Worm (Caenorhabditis elegans) whole organism, midembryonic: ENCODE measurements around the gene Y82E9BL.5.

Experiments used
- cog-1 ChIP-seq: sonication (generic microtip); optimal IDR thresholded peaks from 2 replicates; lab custom pipeline; 2016; ENCODE audit warnings: missing genetic modification characterization, missing compliant biosample characterization
- flt-1 ChIP-seq: fragments of 200-800 bp; sonication (Bioruptor generic); IDR thresholded peaks from 2 replicates; pipeline ENCODE4 v1.3.6; 2022; ENCODE audit warnings: missing genetic modification characterization, missing compliant biosample characterization
- med-1 ChIP-seq: sonication (generic microtip); optimal IDR thresholded peaks from 2 replicates; lab custom pipeline; 2017; ENCODE audit warnings: missing genetic modification characterization, mild to moderate bottlenecking, missing compliant biosample characterization, antibody characterized with exemption, missing genetic modification reagents; ENCODE audit not compliant: insufficient read depth
- ref-1 ChIP-seq: fragments of 200-800 bp; sonication (Bioruptor generic); conservative IDR thresholded peaks from 2 replicates; pipeline ENCODE4 v1.3.6; 2022; ENCODE audit warnings: missing genetic modification reagents, missing genetic modification characterization, missing compliant biosample characterization
- tab-1 ChIP-seq: fragments of 200-800 bp; sonication (Bioruptor generic); IDR thresholded peaks from 2 replicates; pipeline ENCODE4 v1.3.6; 2022; ENCODE audit warnings: missing genetic modification characterization, missing compliant biosample characterization
- ztf-23 ChIP-seq: fragments of 200-800 bp; sonication (Bioruptor generic); IDR thresholded peaks from 2 replicates; pipeline ENCODE4 v1.3.6; 2022; ENCODE audit warnings: missing genetic modification reagents, missing genetic modification characterization, missing compliant biosample characterization
- ztf-29 ChIP-seq: fragments of 200-800 bp; sonication (Bioruptor generic); IDR thresholded peaks from 2 replicates; pipeline ENCODE4 v1.3.6; 2022; ENCODE audit warnings: missing genetic modification reagents, missing genetic modification characterization, missing compliant biosample characterization

ce11 chrIII:1388274-1389058, 41.0 kb upstream of the Y82E9BL.5 start, which contains the start of gene pals-20:
- TF ChIP-seq flt-1 (GFP tag; lab: Robert Waterston, UW) = no peak
- TF ChIP-seq ref-1 = no peak
- TF ChIP-seq tab-1 (GFP tag; lab: Robert Waterston, UW) = no peak
- TF ChIP-seq ztf-29 (GFP tag; lab: Robert Waterston, UW) = no peak
- TF ChIP-seq cog-1 = no peak
- no peak for TF ChIP-seq ztf-23
- TF ChIP-seq med-1 (GFP tag; lab: Kevin White, UChicago) = no peak
